Worm (Caenorhabditis elegans) whole organism, L1 larva: Measurements from ENCODE around the gene F55C10.5.
"Not testable (repeated sequence)": the region's sequence is repeated elsewhere in the genome, so short reads cannot be mapped to it uniquely, and the experiment has no call there.

Experiments
- C34B4.2 ChIP-seq: sonication (generic microtip); optimal IDR thresholded peaks from 2 replicates; lab custom pipeline; 2017; ENCODE audit warnings: mild to moderate bottlenecking, missing genetic modification characterization, missing compliant biosample characterization
- F16B12.6 ChIP-seq: fragments of 150-350 bp; optimal IDR thresholded peaks from 2 replicates; lab custom pipeline; 2014; ENCODE audit warnings: missing biosample characterization, missing genetic modification characterization
- ceh-63 ChIP-seq: fragments of 200-800 bp; sonication (Bioruptor generic); optimal IDR thresholded peaks from 2 replicates; lab custom pipeline; 2018; ENCODE audit warnings: mild to moderate bottlenecking, missing genetic modification characterization, missing compliant biosample characterization
- ceh-82 ChIP-seq, 3 experiments: fragments of 150-350 bp in 1 of 3; sonication (generic microtip) in 2 of 3; optimal IDR thresholded peaks; 2 replicates each; lab custom pipeline; 2014 to 2017; ENCODE audit warnings: missing biosample characterization in 3 of 3, missing genetic modification characterization in 3 of 3
- dsc-1 ChIP-seq: sonication (generic microtip); optimal IDR thresholded peaks from 2 replicates; lab custom pipeline; 2016; ENCODE audit warnings: mild to moderate bottlenecking, missing genetic modification characterization, missing compliant biosample characterization
- efl-3 ChIP-seq: fragments of 200-800 bp; sonication (Bioruptor generic); optimal IDR thresholded peaks from 2 replicates; lab custom pipeline; 2018; ENCODE audit warnings: mild to moderate bottlenecking, missing genetic modification characterization, missing compliant biosample characterization
- egl-13 ChIP-seq: sonication (generic microtip); optimal IDR thresholded peaks from 2 replicates; lab custom pipeline; 2016; ENCODE audit warnings: missing genotype, missing genetic modification reagents, missing genetic modification characterization, missing compliant biosample characterization
- ets-5 ChIP-seq: fragments of 200-800 bp; sonication (Bioruptor generic); IDR thresholded peaks from 2 replicates; pipeline ENCODE4 v1.3.6; 2022; ENCODE audit warnings: missing genetic modification characterization, missing compliant biosample characterization
- fkh-4 ChIP-seq: sonication (generic microtip); optimal IDR thresholded peaks from 2 replicates; lab custom pipeline; 2016; ENCODE audit warnings: missing compliant biosample characterization, missing genetic modification characterization, borderline replicate concordance
- fkh-8 ChIP-seq: sonication (generic microtip); optimal IDR thresholded peaks from 2 replicates; lab custom pipeline; 2016; ENCODE audit warnings: mild to moderate bottlenecking, missing genetic modification characterization, missing compliant biosample characterization
- hpl-2 ChIP-seq: fragments of 150-350 bp; optimal IDR thresholded peaks from 2 replicates; lab custom pipeline; 2014; ENCODE audit warnings: missing biosample characterization, missing genetic modification reagents, missing genetic modification characterization
- irx-1 ChIP-seq: sonication (generic microtip); optimal IDR thresholded peaks from 2 replicates; lab custom pipeline; 2016; ENCODE audit warnings: missing genetic modification characterization, missing compliant biosample characterization
- isw-1 ChIP-seq: fragments of 200-800 bp; sonication (Bioruptor generic); IDR thresholded peaks from 2 replicates; pipeline ENCODE4 v1.3.6; 2022; ENCODE audit warnings: missing genetic modification characterization, missing compliant biosample characterization
- lin-14 ChIP-seq: fragments of 200-800 bp; sonication (Bioruptor generic); optimal IDR thresholded peaks from 2 replicates; lab custom pipeline; 2018; ENCODE audit warnings: mild to moderate bottlenecking, missing genetic modification characterization, moderate library complexity, missing compliant biosample characterization
- lin-39 ChIP-seq: fragments of 150-350 bp; optimal IDR thresholded peaks from 2 replicates; lab custom pipeline; 2014; ENCODE audit warnings: missing biosample characterization, missing genetic modification reagents, missing genetic modification characterization
- lir-3 ChIP-seq: sonication (generic microtip); optimal IDR thresholded peaks from 2 replicates; lab custom pipeline; 2016; ENCODE audit warnings: mild to moderate bottlenecking, missing genetic modification characterization, moderate library complexity, missing compliant biosample characterization; ENCODE audit not compliant: poor library complexity
- lsy-2 ChIP-seq, 2 experiments: fragments of 150-350 bp; optimal IDR thresholded peaks; 2 replicates each; lab custom pipeline; 2014; ENCODE audit warnings: missing biosample characterization in 2 of 2, missing genetic modification characterization in 2 of 2
- mdl-1 ChIP-seq, 2 experiments: fragments of 150-350 bp; optimal IDR thresholded peaks; 2 replicates each; lab custom pipeline; 2014 to 2017; ENCODE audit warnings: missing biosample characterization in 2 of 2, missing genetic modification characterization in 2 of 2, inconsistent platforms in 1 of 2
- nhr-11 ChIP-seq: fragments of 150-350 bp; optimal IDR thresholded peaks from 2 replicates; lab custom pipeline; 2014; ENCODE audit warnings: missing biosample characterization, missing genetic modification characterization
- nhr-19 ChIP-seq: fragments of 200-800 bp; sonication (Bioruptor generic); conservative IDR thresholded peaks from 2 replicates; pipeline ENCODE4 v1.3.6; 2022; ENCODE audit warnings: missing genetic modification characterization, missing compliant biosample characterization
- nhr-20 ChIP-seq: sonication (generic microtip); optimal IDR thresholded peaks from 2 replicates; lab custom pipeline; 2016; ENCODE audit warnings: mild to moderate bottlenecking, missing genetic modification characterization, missing compliant biosample characterization
- nhr-237 ChIP-seq: fragments of 150-350 bp; optimal IDR thresholded peaks from 2 replicates; lab custom pipeline; 2014; ENCODE audit warnings: missing biosample characterization, missing genetic modification characterization
- nhr-28 ChIP-seq: fragments of 150-350 bp; optimal IDR thresholded peaks from 2 replicates; lab custom pipeline; 2014; ENCODE audit warnings: missing biosample characterization, missing genetic modification characterization
- nhr-47 ChIP-seq: sonication (generic microtip); optimal IDR thresholded peaks from 2 replicates; lab custom pipeline; 2016; ENCODE audit warnings: mild to moderate bottlenecking, missing genetic modification characterization, moderate library complexity, missing compliant biosample characterization
- nhr-71 ChIP-seq: sonication (generic microtip); optimal IDR thresholded peaks from 2 replicates; lab custom pipeline; 2016; ENCODE audit warnings: mild to moderate bottlenecking, missing genetic modification characterization, moderate library complexity, missing compliant biosample characterization
- nhr-84 ChIP-seq: sonication (generic microtip); optimal IDR thresholded peaks from 2 replicates; lab custom pipeline; 2017; ENCODE audit warnings: missing biosample characterization, missing genetic modification characterization
- nhr-90 ChIP-seq: sonication (generic microtip); optimal IDR thresholded peaks from 2 replicates; lab custom pipeline; 2016; ENCODE audit warnings: mild to moderate bottlenecking, missing genetic modification characterization, missing compliant biosample characterization; ENCODE audit not compliant: poor library complexity
- pax-3 ChIP-seq: fragments of 200-800 bp; sonication (Bioruptor generic); optimal IDR thresholded peaks from 2 replicates; lab custom pipeline; 2018; ENCODE audit warnings: mild to moderate bottlenecking, missing genetic modification characterization, moderate library complexity, missing compliant biosample characterization
- pqm-1 ChIP-seq: sonication (generic microtip); optimal IDR thresholded peaks from 3 replicates; lab custom pipeline; 2017; ENCODE audit warnings: missing biosample characterization, missing genetic modification characterization
- skn-1 ChIP-seq: fragments of 150-350 bp; optimal IDR thresholded peaks from 2 replicates; lab custom pipeline; 2014; ENCODE audit warnings: missing biosample characterization, missing genetic modification characterization
- sup-37 ChIP-seq: fragments of 200-800 bp; sonication (Bioruptor generic); optimal IDR thresholded peaks from 2 replicates; lab custom pipeline; 2018; ENCODE audit warnings: mild to moderate bottlenecking, missing genetic modification characterization, missing compliant biosample characterization
- tlp-1 ChIP-seq: fragments of 150-350 bp; optimal IDR thresholded peaks from 2 replicates; lab custom pipeline; 2014; ENCODE audit warnings: missing biosample characterization, missing genetic modification characterization
- unc-98 ChIP-seq: fragments of 200-800 bp; sonication (Bioruptor generic); IDR thresholded peaks from 2 replicates; pipeline ENCODE4 v1.3.6; 2022; ENCODE audit warnings: missing genetic modification characterization, missing compliant biosample characterization
- zag-1 ChIP-seq: fragments of 150-350 bp; optimal IDR thresholded peaks from 2 replicates; lab custom pipeline; 2014; ENCODE audit warnings: missing biosample characterization, missing genetic modification characterization

The F55C10.5 gene

DNA sequence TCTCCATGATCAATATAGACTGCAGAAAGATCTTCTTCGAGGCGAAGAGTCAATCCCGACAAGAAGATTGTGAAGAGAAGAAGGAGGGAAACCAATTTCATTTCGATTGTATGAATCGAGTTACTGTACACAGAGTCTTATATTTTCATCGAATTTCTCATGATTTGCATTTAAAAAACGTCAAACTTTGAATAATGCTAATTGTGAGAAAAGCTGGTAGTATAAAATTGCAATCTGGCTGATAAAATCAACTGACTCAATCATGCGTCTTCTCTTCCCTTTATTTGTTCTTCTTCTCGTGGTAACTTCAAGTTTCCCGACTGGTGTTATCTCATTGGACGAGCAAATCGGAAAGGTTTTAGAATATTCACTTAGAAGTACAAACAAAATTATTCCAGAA lies 7.5 kb downstream of the F55C10.5 start, which contains the start of the genes K03B8.11 and K03B8.14:
Gene K03B8.11 (minus strand): TSS at position 101 of the 400 bp plus-strand sequence.
Gene K03B8.14 (plus strand): TSS at position 110 of the 400 bp plus-strand sequence.
- TF ChIP-seq F16B12.6 (tag; lab: Kevin White, UChicago) (no peak), fkh-4 (no peak), nhr-237 (tag; lab: Kevin White, UChicago) (no peak), nhr-20 (tag; lab: Kevin White, UChicago) (no peak), ceh-63 (no peak), nhr-47 (tag; lab: Kevin White, UChicago) (no peak), lir-3 (tag; lab: Kevin White, UChicago) (no peak), nhr-19 (GFP tag; lab: Robert Waterston, UW) (no peak), ceh-82 (tag; optimal IDR thresholded peaks at IDR 0.05; lab: Kevin White, UChicago) (no peak), fkh-8 (tag; lab: Kevin White, UChicago) (no peak), egl-13 (tag; lab: Kevin White, UChicago) (no peak), nhr-71 (tag; lab: Kevin White, UChicago) (no peak), mdl-1 (tag; optimal IDR thresholded peaks at IDR 0.05; lab: Kevin White, UChicago) (no peak), dsc-1 (tag; lab: Kevin White, UChicago) (no peak), lin-39 (no peak), hpl-2 (GFP tag; lab: Kevin White, UChicago) (no peak), irx-1 (tag; lab: Kevin White, UChicago) (no peak), efl-3 (GFP tag; lab: Kevin White, UChicago) (no peak), isw-1 (GFP tag; lab: Robert Waterston, UW) (no peak), pqm-1 (tag; lab: Kevin White, UChicago) (no peak)

DNA sequence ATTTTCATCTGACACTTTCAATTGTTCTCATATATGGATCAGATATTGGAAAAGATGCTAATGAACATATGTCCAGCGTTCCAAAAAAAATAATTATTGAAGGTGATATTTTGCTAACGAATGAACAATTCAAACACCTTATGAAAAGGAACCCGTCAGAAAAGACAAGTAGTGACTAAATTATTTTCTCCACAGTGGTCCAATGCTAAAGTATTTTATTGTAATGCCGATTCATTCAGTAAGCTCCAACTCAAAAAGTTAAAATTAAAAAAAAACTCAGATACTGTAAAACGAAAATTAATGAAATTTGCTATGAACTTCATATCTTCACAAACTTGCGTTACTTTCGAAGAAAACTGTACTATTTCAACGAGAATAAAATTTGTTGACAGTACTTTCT lies 9.1 kb downstream of the F55C10.5 start, which contains the start of gene nas-16:
Gene nas-16 (plus strand): TSS at position 301 of the 400 bp plus-strand sequence.
- no peak for TF ChIP-seq nhr-237 (tag; lab: Kevin White, UChicago)
- no peak for TF ChIP-seq nhr-11 (tag; lab: Kevin White, UChicago)
- TF ChIP-seq nhr-28 = no peak
- TF ChIP-seq irx-1 (tag; lab: Kevin White, UChicago) = no peak
- no peak for TF ChIP-seq nhr-19 (GFP tag; lab: Robert Waterston, UW)
- TF ChIP-seq sup-37 (GFP tag; lab: Kevin White, UChicago) = no peak
- TF ChIP-seq, all 84 proteins: peak for 0

DNA sequence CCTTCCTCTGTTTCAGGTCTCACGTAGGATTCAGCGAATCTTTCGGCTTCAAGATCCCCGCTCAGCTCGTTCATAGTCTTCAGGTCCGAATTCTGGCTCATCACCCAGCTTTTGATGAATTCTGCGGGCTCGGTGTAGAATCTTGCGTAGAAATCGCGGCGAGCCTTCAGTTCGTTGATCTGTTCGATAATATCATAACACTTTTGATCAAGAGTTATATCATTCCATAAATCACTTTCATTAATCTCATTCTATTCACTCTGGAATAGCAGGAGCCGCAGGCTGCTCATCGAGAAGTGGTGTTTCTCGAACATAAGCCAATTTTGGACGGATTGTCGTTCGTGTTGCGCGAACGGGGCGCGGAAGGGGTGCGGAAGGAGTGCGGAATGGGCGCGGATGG lies 12.1 kb downstream of the F55C10.5 start, which contains the start of gene K03B8.4:
Gene K03B8.4 (minus strand): TSS at position 101 of the 400 bp plus-strand sequence.
- TF ChIP-seq efl-3 (GFP tag; lab: Kevin White, UChicago); nhr-90 (tag; lab: Kevin White, UChicago); nhr-84 (tag; lab: Kevin White, UChicago): not testable (repeated sequence)

DNA sequence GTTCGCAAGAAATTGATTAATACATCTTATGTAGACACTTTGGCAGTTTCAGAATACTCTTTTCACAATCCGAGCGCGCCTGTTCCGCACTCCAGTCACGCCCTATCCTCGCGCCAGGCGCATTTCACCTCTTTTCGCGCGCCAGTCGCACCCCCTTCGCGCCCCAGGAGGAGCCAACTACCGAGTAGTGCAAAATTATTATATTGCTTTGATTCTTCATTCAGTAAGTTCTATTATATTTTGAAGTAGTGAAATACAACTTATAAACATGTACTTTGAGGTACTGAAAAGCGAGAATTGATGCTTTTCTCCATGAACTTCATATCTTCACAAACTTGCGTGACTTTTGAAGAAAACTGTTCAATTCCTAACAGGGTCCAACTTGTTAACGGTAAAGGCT lies 13.2 kb downstream of the F55C10.5 start, which contains the start of gene nas-18:
Gene nas-18 (plus strand): TSS at position 301 of the 400 bp plus-strand sequence.
- TF ChIP-seq lir-3, skn-1, C34B4.2 (tag; lab: Kevin White, UChicago): not testable (repeated sequence)

DNA sequence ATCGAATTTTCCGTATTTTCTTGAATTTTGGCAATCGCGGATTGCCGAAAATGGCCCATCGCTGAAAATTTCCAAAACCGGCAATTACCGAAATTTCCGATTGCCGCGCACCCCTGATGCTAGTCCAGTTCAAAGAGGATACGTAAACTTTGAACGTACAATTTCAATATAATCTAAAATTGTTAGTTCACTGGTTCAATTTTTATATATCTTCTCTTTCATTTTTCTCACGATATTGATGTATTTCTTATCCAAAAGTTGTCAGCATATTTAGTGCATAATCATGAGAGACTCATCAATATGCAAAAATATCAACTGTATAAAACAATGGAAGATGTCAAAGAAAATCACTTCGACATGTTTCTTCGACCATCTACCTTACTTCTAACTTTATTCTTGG lies 15.7 kb downstream of the F55C10.5 start, which contains the start of gene nas-17:
Gene nas-17 (plus strand): TSS at position 301 of the 400 bp plus-strand sequence.
- no peak for TF ChIP-seq lin-14 (GFP tag; lab: Kevin White, UChicago)

DNA sequence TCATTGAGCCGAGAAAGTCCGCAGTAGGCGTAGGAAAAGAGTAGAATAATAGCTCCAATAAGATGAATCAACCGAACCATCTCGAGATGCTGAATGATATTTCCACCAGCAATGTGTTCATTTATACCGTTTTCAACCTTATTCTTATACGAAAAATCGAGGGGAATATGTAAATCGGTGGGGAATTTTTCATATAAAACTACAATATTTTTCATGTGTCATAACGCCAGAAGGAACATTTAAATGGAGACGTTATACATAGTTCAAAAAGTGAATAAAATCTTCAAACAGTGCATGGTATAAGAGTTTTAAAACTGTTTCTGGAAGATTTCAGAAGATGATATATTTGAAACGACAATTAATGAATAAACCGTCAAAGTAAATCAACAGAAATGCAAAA lies 19.7 kb downstream of the F55C10.5 start, which contains the start of gene nas-19:
Gene nas-19 (minus strand): TSS at position 101 of the 400 bp plus-strand sequence.
- TF ChIP-seq pax-3 (tag; lab: Kevin White, UChicago) = no peak
- no peak for TF ChIP-seq unc-98 (GFP tag; lab: Robert Waterston, UW)
- TF ChIP-seq nhr-20 (tag; lab: Kevin White, UChicago) = no peak
- no peak for TF ChIP-seq ets-5 (GFP tag; lab: Robert Waterston, UW)
- TF ChIP-seq lsy-2 (tag; optimal IDR thresholded peaks at IDR 0.05; lab: Kevin White, UChicago) = no peak
- no peak for TF ChIP-seq zag-1 (tag; lab: Kevin White, UChicago)
- no peak for TF ChIP-seq tlp-1 (tag; lab: Kevin White, UChicago)
